Fruit fly (Drosophila melanogaster) whole organism: ENCODE measurements around the gene CG1631.

ENCODE experiments used
- CG8478 ChIP-seq: fragments of >200 bp; optimal IDR thresholded peaks from 2 replicates; lab custom pipeline; 2018; ENCODE audit warnings: inconsistent platforms
- Dll ChIP-seq: fragments of >200 bp; optimal IDR thresholded peaks from 2 replicates; lab custom pipeline; 2017
- EcR ChIP-seq, 2 experiments: fragments of >200 bp; optimal IDR thresholded peaks; 2 replicates each; lab custom pipeline; 2017; ENCODE audit warnings: missing biosample characterization in 2 of 2, missing genetic modification characterization in 2 of 2, missing genetic modification reagents in 2 of 2
- pan ChIP-seq: fragments of >200 bp; optimal IDR thresholded peaks from 2 replicates; lab custom pipeline; 2017
- psq ChIP-seq: fragments of >200 bp; optimal IDR thresholded peaks from 2 replicates; lab custom pipeline; 2017
- usp ChIP-seq: fragments of >200 bp; optimal IDR thresholded peaks from 2 replicates; lab custom pipeline; 2017; ENCODE audit warnings: missing biosample characterization, missing genetic modification characterization, mixed read lengths

Gene CG1631

dm6 chrX:20327144-20327543 is at the start of gene CG1631:
CG1631 (plus strand) TSS chrX:20327444.
- TF ChIP-seq EcR (GFP tag; optimal IDR thresholded peaks at IDR 0.05; lab: Kevin White, UChicago) (no peak), Dll (lab: Kevin White, UChicago) (no peak), CG8478 (no peak), psq (lab: Kevin White, UChicago) (no peak), pan (no peak), usp (GFP tag; lab: Kevin White, UChicago) (no peak)

- TF ChIP-seq pan: no peak
- TF ChIP-seq psq (lab: Kevin White, UChicago): no peak
- TF ChIP-seq CG8478: no peak
- no peak for TF ChIP-seq Dll (lab: Kevin White, UChicago)
- TF ChIP-seq EcR (GFP tag; optimal IDR thresholded peaks at IDR 0.05; lab: Kevin White, UChicago): no peak
- no peak for TF ChIP-seq usp (GFP tag; lab: Kevin White, UChicago)
Measured at dm6 chrX:20330278-20330677, 3.0 kb downstream of the CG1631 start, which contains the start of gene CG1504. CG1504 (minus strand) TSS chrX:20330372.

- no peak for TF ChIP-seq EcR (GFP tag; optimal IDR thresholded peaks at IDR 0.05; lab: Kevin White, UChicago)
- TF ChIP-seq usp (GFP tag; lab: Kevin White, UChicago): no peak
- no peak for TF ChIP-seq pan
- no peak for TF ChIP-seq psq (lab: Kevin White, UChicago)
- TF ChIP-seq Dll (lab: Kevin White, UChicago): no peak
- no peak for TF ChIP-seq CG8478
Measured at dm6 chrX:20342205-20342604, 15.0 kb downstream of the CG1631 start.

dm6 chrX:20376422-20376821 is 49.2 kb downstream of the CG1631 start, which contains the start of gene CG12679:
CG12679 (minus strand) TSS chrX:20376522.
- no peak for TF ChIP-seq pan
- no peak for TF ChIP-seq psq (lab: Kevin White, UChicago)
- no peak for TF ChIP-seq usp (GFP tag; lab: Kevin White, UChicago)
- no peak for TF ChIP-seq Dll (lab: Kevin White, UChicago)
- TF ChIP-seq EcR (GFP tag; optimal IDR thresholded peaks at IDR 0.05; lab: Kevin White, UChicago): no peak
- no peak for TF ChIP-seq CG8478
